Worm (Caenorhabditis elegans): ENCODE results near the gene R13H4.2.
A peak's percentile ranks its signal among the peaks of the same experiment; 100 is the strongest.

R13H4.2 gene

ce11 chrV:11823978-11824377, 12.2 kb upstream of the R13H4.2 start (continued):
- TF ChIP-seq ztf-28 (GFP tag; IDR thresholded peaks at IDR 0.05) (no peak), nhr-27 (tag; optimal IDR thresholded peaks at IDR 0.05) (no peak), zfh-2 (GFP tag; conservative IDR thresholded peaks at IDR 0.05) (no peak), attf-6 (GFP tag; IDR thresholded peaks at IDR 0.05) (no peak), atf-7 (tag; optimal IDR thresholded peaks at IDR 0.05) (peak; percentile 53), K11D2.4 (GFP tag; IDR thresholded peaks at IDR 0.05) (no peak), repo-1 (tag; optimal IDR thresholded peaks at IDR 0.05) (peak; percentile 45), cebp-1 (GFP tag; IDR thresholded peaks at IDR 0.05) (no peak), cebp-1 (tag; optimal IDR thresholded peaks at IDR 0.05) (peak; percentile 72), B0336.3 (GFP tag; IDR thresholded peaks at IDR 0.05) (peak; percentile 50; the same call in 1 of the 2 replicates), nfya-1 (tag; optimal IDR thresholded peaks at IDR 0.05; ENCODE audit: borderline replicate concordance, insufficient read depth) (no peak), dpff-1 (tag; optimal IDR thresholded peaks at IDR 0.05) (no peak), nhr-80 (tag; optimal IDR thresholded peaks at IDR 0.05) (peak; percentile 65), mel-28 (tag; optimal IDR thresholded peaks at IDR 0.05; ENCODE audit: borderline replicate concordance) (no peak), Y56A3A.18 (GFP tag; IDR thresholded peaks at IDR 0.05) (no peak), nfyb-1 (GFP tag; IDR thresholded peaks at IDR 0.05) (peak; percentile 71), pbrm-1 (GFP tag; IDR thresholded peaks at IDR 0.05) (no peak), efl-1 (GFP tag; optimal IDR thresholded peaks at IDR 0.05) (no peak), ets-4 (GFP tag; optimal IDR thresholded peaks at IDR 0.05) (peak; percentile 28), mes-4 (tag; optimal IDR thresholded peaks at IDR 0.05) (no peak), rcor-1 (GFP tag; IDR thresholded peaks at IDR 0.05) (0 out of 2 replicates have a peak, but pooled peaks have one; percentile 18), pha-4 (tag; optimal IDR thresholded peaks at IDR 0.05) (peak; percentile 62), Y53F4B.3 (GFP tag; IDR thresholded peaks at IDR 0.05) (no peak), hsf-1 (GFP tag; IDR thresholded peaks at IDR 0.05) (no peak), ztf-3 (GFP tag; optimal IDR thresholded peaks at IDR 0.05) (no peak), attf-3 (GFP tag; conservative IDR thresholded peaks at IDR 0.05) (no peak), zim-3 (tag; optimal IDR thresholded peaks at IDR 0.05) (no peak)

DNA sequence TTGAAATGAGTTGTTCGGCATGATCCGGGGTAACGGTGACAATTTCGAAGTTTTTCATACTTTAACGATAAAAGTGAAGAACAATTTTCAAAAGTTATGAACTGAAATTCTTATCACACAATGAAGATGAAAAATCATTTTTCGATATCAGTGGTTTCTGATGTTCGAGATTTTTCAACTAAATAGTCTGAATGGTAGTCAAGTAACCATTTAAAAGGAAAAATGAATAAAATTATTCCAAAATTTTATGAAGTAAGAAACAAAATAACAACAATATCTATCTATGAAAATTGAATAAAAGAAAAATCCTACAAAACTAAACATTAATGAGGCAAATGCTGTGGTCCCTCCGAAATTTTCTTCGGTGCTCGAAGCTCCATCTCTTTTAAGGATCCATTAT, 10.5 kb upstream of the R13H4.2 start, which contains the start of gene D2023.4:
Gene D2023.4, minus strand, starts transcription at position 101 of the 400 bp plus-strand sequence.
- TF ChIP-seq K11D2.4 (GFP tag; IDR thresholded peaks at IDR 0.05) (no peak), mcd-1 (GFP tag; IDR thresholded peaks at IDR 0.05) (no peak), ekl-4 (GFP tag; IDR thresholded peaks at IDR 0.05) (no peak), aptf-2 (GFP tag; conservative IDR thresholded peaks at IDR 0.05) (no peak), lag-1 (GFP tag; IDR thresholded peaks at IDR 0.05) (no peak), athp-1 (tag; optimal IDR thresholded peaks at IDR 0.05) (no peak), ceh-27 (GFP tag; optimal IDR thresholded peaks at IDR 0.05) (no peak), ztf-18 (tag; optimal IDR thresholded peaks at IDR 0.05) (no peak), B0261.1 (tag; optimal IDR thresholded peaks at IDR 0.05) (no peak), F37B4.10 (GFP tag; IDR thresholded peaks at IDR 0.05) (no peak)

DNA sequence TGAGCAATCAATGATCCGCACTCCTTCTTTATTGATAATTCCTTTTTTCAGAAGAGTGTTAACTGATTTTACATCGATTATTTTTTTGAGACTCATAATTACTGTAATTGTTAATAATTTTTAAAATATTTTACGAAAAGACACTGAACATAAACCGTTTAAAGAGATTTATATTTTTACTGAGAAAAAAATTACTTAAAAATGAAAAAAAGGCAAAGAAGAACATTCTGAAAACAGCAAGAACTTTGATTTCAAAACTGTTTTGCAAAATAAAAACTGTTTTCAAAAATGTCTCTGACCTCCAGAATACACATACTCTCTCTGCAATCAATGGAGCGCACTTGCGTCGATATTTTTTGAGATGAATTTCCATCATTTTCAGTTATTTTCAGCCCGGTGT, 9.2 kb upstream of the R13H4.2 start, which contains the start of the genes mpst-1 and D2023.6:
Gene mpst-1, minus strand, starts transcription at position 101 of the 400 bp plus-strand sequence.
Gene D2023.6, plus strand, starts transcription at position 388 of the 400 bp plus-strand sequence.
- TF ChIP-seq hmg-1.2 (GFP tag; IDR thresholded peaks at IDR 0.05) (peak; percentile 74; the same call in 1 of the 2 replicates), Y95B8A.8 (GFP tag; IDR thresholded peaks at IDR 0.05) (no peak), B0035.1 (tag; optimal IDR thresholded peaks at IDR 0.05) (no peak), madf-3 (GFP tag; IDR thresholded peaks at IDR 0.05) (no peak)
